Worm (Caenorhabditis elegans) whole organism, early embryonic: Measurements from ENCODE around the gene Y25C1A.6.

Experiments used
- F13C5.2 ChIP-seq: sonication (generic microtip); optimal IDR thresholded peaks from 2 replicates; lab custom pipeline; 2017; ENCODE audit warnings: mild to moderate bottlenecking, missing genetic modification characterization, inconsistent platforms, missing compliant biosample characterization
- aly-1 ChIP-seq: sonication (generic microtip); optimal IDR thresholded peaks from 2 replicates; lab custom pipeline; 2016; ENCODE audit warnings: missing genetic modification characterization, missing compliant biosample characterization
- ama-1 ChIP-seq: fragments of 150-350 bp; optimal IDR thresholded peaks from 2 replicates; lab custom pipeline; 2014
- ceh-13 ChIP-seq: fragments of 200-800 bp; sonication (Bioruptor generic); optimal IDR thresholded peaks from 2 replicates; lab custom pipeline; 2018; ENCODE audit warnings: mild to moderate bottlenecking, missing genetic modification characterization, missing compliant biosample characterization
- ceh-36 ChIP-seq: sonication (generic microtip); optimal IDR thresholded peaks from 2 replicates; lab custom pipeline; 2016; ENCODE audit warnings: missing genetic modification characterization, inconsistent platforms, missing compliant biosample characterization
- flt-1 ChIP-seq: fragments of 200-800 bp; sonication (Bioruptor generic); IDR thresholded peaks from 2 replicates; pipeline ENCODE4 v1.3.6; 2022; ENCODE audit warnings: missing genetic modification characterization, missing compliant biosample characterization
- hmbx-1 ChIP-seq: sonication (generic microtip); optimal IDR thresholded peaks from 2 replicates; lab custom pipeline; 2016; ENCODE audit warnings: mild to moderate bottlenecking, missing genetic modification characterization, missing compliant biosample characterization
- hmg-4 ChIP-seq: fragments of 200-800 bp; sonication (Bioruptor generic); optimal IDR thresholded peaks from 2 replicates; lab custom pipeline; 2018; ENCODE audit warnings: mild to moderate bottlenecking, missing genetic modification characterization, missing compliant biosample characterization
- hnd-1 ChIP-seq: sonication (generic microtip); optimal IDR thresholded peaks from 2 replicates; lab custom pipeline; 2016; ENCODE audit warnings: missing genetic modification characterization, missing compliant biosample characterization
- pes-1 ChIP-seq: fragments of 200-800 bp; sonication (Bioruptor generic); IDR thresholded peaks from 2 replicates; pipeline ENCODE4 v1.3.6; 2022; ENCODE audit warnings: missing genetic modification reagents, missing genetic modification characterization, missing compliant biosample characterization
- tra-4 ChIP-seq: sonication (generic microtip); optimal IDR thresholded peaks from 2 replicates; lab custom pipeline; 2017; ENCODE audit warnings: missing genetic modification characterization, missing compliant biosample characterization

ce11 chrII:3062222-3062621 lies 1.3 kb downstream of the Y25C1A.6 start:
- no peak for TF ChIP-seq ama-1 (lab: Kevin White, UChicago)
- no peak for TF ChIP-seq F13C5.2 (tag; lab: Kevin White, UChicago)
- TF ChIP-seq hmg-4 (GFP tag; lab: Kevin White, UChicago) = no peak
- TF ChIP-seq pes-1 (GFP tag; lab: Robert Waterston, UW) = 0 out of 2 replicates have a peak, but pooled peaks have one; percentile 26
- no peak for TF ChIP-seq hnd-1
- TF ChIP-seq aly-1 (tag; lab: Kevin White, UChicago) = no peak
- TF ChIP-seq flt-1 = no peak
- TF ChIP-seq ceh-13 (GFP tag; lab: Kevin White, UChicago) = no peak
- TF ChIP-seq tra-4 (tag; lab: Kevin White, UChicago) = no peak
- no peak for TF ChIP-seq hmbx-1
- no peak for TF ChIP-seq ceh-36 (tag; lab: Kevin White, UChicago)
